Worm (Caenorhabditis elegans): ENCODE results near the gene arp-6.

DNA sequence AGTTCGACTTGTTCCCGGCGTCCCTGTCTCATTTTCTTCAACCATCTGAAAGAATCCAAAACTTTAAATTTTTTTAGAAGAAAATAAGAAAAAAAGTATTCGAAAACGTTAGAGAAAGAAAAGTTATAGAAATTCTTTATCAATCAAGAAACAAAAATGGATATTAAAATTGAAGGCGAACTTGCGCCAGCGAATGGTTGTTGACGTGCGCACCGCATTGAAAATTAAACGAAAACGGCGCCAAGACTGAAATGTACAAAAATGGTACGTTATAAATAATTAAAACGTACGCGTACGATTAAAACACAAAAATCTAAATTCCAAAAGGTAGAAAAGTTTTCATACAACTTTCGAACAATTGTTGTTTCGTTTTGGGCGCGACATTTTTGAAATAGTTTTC, 49.7 kb upstream of the arp-6 start, which contains the start of gene K02C4.3:
- no peak for TF ChIP-seq elt-3 (tag; optimal IDR thresholded peaks at IDR 0.05)
- no peak for TF ChIP-seq ceh-16 (tag; optimal IDR thresholded peaks at IDR 0.05)
- no peak for TF ChIP-seq mml-1 (tag; optimal IDR thresholded peaks at IDR 0.05)
- TF ChIP-seq elt-2 (tag; optimal IDR thresholded peaks at IDR 0.05), result peak; percentile 43
- TF ChIP-seq nhr-25 (tag; optimal IDR thresholded peaks at IDR 0.05), result peak; percentile 56
